Worm (Caenorhabditis elegans): Measurements from ENCODE around the gene mob-2.

The mob-2 gene

ce11 chrX:13104966-13105365 is 64.9 kb downstream of the mob-2 start, which contains the start of gene F17H10.1 (continued):
- TF ChIP-seq nhr-111 (GFP tag; optimal IDR thresholded peaks at IDR 0.05) (no peak), lim-7 (GFP tag; IDR thresholded peaks at IDR 0.05) (no peak), T26A8.4 (GFP tag; IDR thresholded peaks at IDR 0.05) (peak; percentile 73), F37D6.2 (tag; optimal IDR thresholded peaks at IDR 0.05) (no peak), ceh-28 (tag; optimal IDR thresholded peaks at IDR 0.05) (no peak), dve-1 (tag; optimal IDR thresholded peaks at IDR 0.05; ENCODE audit: insufficient read depth) (peak; percentile 97), nhr-102 (tag; optimal IDR thresholded peaks at IDR 0.05) (peak; percentile 73), lin-39 (tag; optimal IDR thresholded peaks at IDR 0.05) (no peak), ZK337.2 (GFP tag; IDR thresholded peaks at IDR 0.05) (no peak), nhr-237 (tag; optimal IDR thresholded peaks at IDR 0.05) (no peak), mdt-29 (GFP tag; IDR thresholded peaks at IDR 0.05) (peak; percentile 99), ces-1 (GFP tag; optimal IDR thresholded peaks at IDR 0.05) (no peak), dmd-6 (GFP tag; IDR thresholded peaks at IDR 0.05) (peak; percentile 97), ztf-11 (tag; optimal IDR thresholded peaks at IDR 0.05) (no peak), nhr-48 (tag; optimal IDR thresholded peaks at IDR 0.05) (peak; percentile 92), dmd-8 (GFP tag; IDR thresholded peaks at IDR 0.05) (no peak), php-3 (GFP tag; IDR thresholded peaks at IDR 0.05) (peak; percentile 82), snpc-1.2 (GFP tag; IDR thresholded peaks at IDR 0.05) (no peak), zip-11 (GFP tag; IDR thresholded peaks at IDR 0.05) (no peak), zip-2 (tag; optimal IDR thresholded peaks at IDR 0.05) (no peak), daf-16 (GFP tag; optimal IDR thresholded peaks at IDR 0.05) (peak; percentile 62 to 84), daf-16 (tag; optimal IDR thresholded peaks at IDR 0.05) (peak; percentile 92), ztf-7 (tag; optimal IDR thresholded peaks at IDR 0.05) (no peak), vab-7 (GFP tag; IDR thresholded peaks at IDR 0.05) (no peak), mep-1 (tag; optimal IDR thresholded peaks at IDR 0.05) (no peak), daf-19 (GFP tag; conservative IDR thresholded peaks at IDR 0.05) (no peak), ZK546.5 (tag; optimal IDR thresholded peaks at IDR 0.05) (no peak), unc-130 (GFP tag; optimal IDR thresholded peaks at IDR 0.05) (no peak), zag-1 (tag; optimal IDR thresholded peaks at IDR 0.05) (no peak), R02D3.7 (tag; optimal IDR thresholded peaks at IDR 0.05) (no peak), D1046.2 (GFP tag; IDR thresholded peaks at IDR 0.05) (peak; percentile 75; the same call in 1 of the 2 replicates), ceh-20 (GFP tag; IDR thresholded peaks at IDR 0.05) (peak; percentile 80), dmd-9 (GFP tag; IDR thresholded peaks at IDR 0.05) (peak; percentile 85), sdz-12 (GFP tag; optimal IDR thresholded peaks at IDR 0.05) (no peak), pqm-1 (tag; optimal IDR thresholded peaks at IDR 0.05) (peak; percentile 20), nhr-10 (tag; optimal IDR thresholded peaks at IDR 0.05) (no peak), ctbp-1 (GFP tag; IDR thresholded peaks at IDR 0.05) (peak; percentile 46; the same call in 1 of the 2 replicates), dpl-1 (GFP tag; optimal IDR thresholded peaks at IDR 0.05) (peak; percentile 40), fkh-10 (GFP tag; optimal IDR thresholded peaks at IDR 0.05) (no peak), aha-1 (tag) (peak; percentile 98), egl-43 (GFP tag; IDR thresholded peaks at IDR 0.05) (no peak), Y105C5A.15 (GFP tag; IDR thresholded peaks at IDR 0.05) (0 out of 2 replicates have a peak, but pooled peaks have one; percentile 52), mxl-2 (GFP tag; conservative IDR thresholded peaks at IDR 0.05) (peak; percentile 68), T20F7.1 (GFP tag; optimal IDR thresholded peaks at IDR 0.05) (peak; percentile 70), nhr-25 (tag; optimal IDR thresholded peaks at IDR 0.05; ENCODE audit: borderline replicate concordance, insufficient read depth) (peak; percentile 52), hmg-1.1 (GFP tag; IDR thresholded peaks at IDR 0.05) (peak; percentile 77), rbr-2 (tag; optimal IDR thresholded peaks at IDR 0.05) (peak; percentile 52)

Data from whole organism, L4 larva.